Fruit fly (Drosophila melanogaster): Measurements from ENCODE around the gene Afg3l2.

Gene Afg3l2

DNA sequence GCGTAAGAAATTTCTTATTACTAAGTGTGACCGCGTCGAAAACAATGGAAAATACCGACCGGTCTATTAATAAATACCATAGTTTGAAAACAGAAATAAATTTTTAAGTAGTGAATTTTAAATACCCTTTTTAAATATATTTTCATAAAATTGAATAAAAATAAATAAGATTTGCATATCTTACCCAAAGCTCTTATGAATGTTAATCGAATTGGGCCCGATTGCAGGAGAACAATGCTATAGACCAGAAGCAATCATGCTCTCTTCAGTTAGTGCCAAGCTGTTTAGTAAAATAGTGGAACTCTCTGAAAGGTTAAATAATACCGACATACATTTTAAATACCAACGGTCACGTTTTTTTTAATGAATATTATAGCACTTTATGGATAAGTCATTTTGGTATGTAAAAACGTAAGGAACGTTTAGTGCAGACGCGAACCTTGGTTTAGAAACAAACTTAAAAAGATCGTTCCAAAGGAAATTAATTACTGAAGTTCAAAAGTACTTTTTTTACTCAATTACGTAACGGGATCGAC lies at the start of gene Afg3l2 (continued):
- no peak for TF ChIP-seq wek (GFP tag; optimal IDR thresholded peaks at IDR 0.05)
- no peak for TF ChIP-seq Sin3A (optimal IDR thresholded peaks at IDR 0.05)
- peak; percentile 18 for TF ChIP-seq HHEX (GFP tag; optimal IDR thresholded peaks at IDR 0.05)
- TF ChIP-seq shn (GFP tag; optimal IDR thresholded peaks at IDR 0.05), result no peak
- no peak for TF ChIP-seq hkb (optimal IDR thresholded peaks at IDR 0.05)
- peak; percentile 59; the same call in 1 of the 2 replicates for TF ChIP-seq hkb (GFP tag; IDR thresholded peaks at IDR 0.05)
- TF ChIP-seq gt (GFP tag; IDR thresholded peaks at IDR 0.05), result peak; percentile 26; the same call in 1 of the 2 replicates
- TF ChIP-seq tx (GFP tag; optimal IDR thresholded peaks at IDR 0.05), result no peak
- TF ChIP-seq gsb-n (tag; optimal IDR thresholded peaks at IDR 0.05), result peak; percentile 41
- no peak for TF ChIP-seq odd (GFP tag; optimal IDR thresholded peaks at IDR 0.05)
- peak; percentile 63 for TF ChIP-seq croc (GFP tag; conservative IDR thresholded peaks at IDR 0.05)
- TF ChIP-seq CG10209 (GFP tag; optimal IDR thresholded peaks at IDR 0.05), result no peak
- TF ChIP-seq mirr (GFP tag; optimal IDR thresholded peaks at IDR 0.05), result no peak
- peak; percentile 68 for TF ChIP-seq Xbp1 (GFP tag; optimal IDR thresholded peaks at IDR 0.05)
- TF ChIP-seq slbo (GFP tag; IDR thresholded peaks at IDR 0.05), result peak; percentile 67
- TF ChIP-seq otp (GFP tag; IDR thresholded peaks at IDR 0.05), result no peak
- TF ChIP-seq stc (GFP tag; IDR thresholded peaks at IDR 0.05), result peak; percentile 67; the same call in 1 of the 2 replicates
- no peak for TF ChIP-seq CG10462 (GFP tag; optimal IDR thresholded peaks at IDR 0.05)
- TF ChIP-seq Blimp-1 (GFP tag; optimal IDR thresholded peaks at IDR 0.05), result peak; percentile 73
- no peak for TF ChIP-seq prd (optimal IDR thresholded peaks at IDR 0.05)
- peak; percentile 87 for TF ChIP-seq prd (GFP tag; IDR thresholded peaks at IDR 0.05)
- peak; percentile 43; the same call in 1 of the 2 replicates for TF ChIP-seq Taf1 (GFP tag; IDR thresholded peaks at IDR 0.05)
- TF ChIP-seq onecut (GFP tag; IDR thresholded peaks at IDR 0.05), result peak; percentile 23; the same call in 1 of the 2 replicates
- peak; percentile 45 for TF ChIP-seq CG12659 (GFP tag; optimal IDR thresholded peaks at IDR 0.05)
- peak; percentile 28 for TF ChIP-seq az2 (GFP tag; optimal IDR thresholded peaks at IDR 0.05)
- no peak for TF ChIP-seq CG6854 (GFP tag; optimal IDR thresholded peaks at IDR 0.05)
- no peak for TF ChIP-seq Lpt (GFP tag; optimal IDR thresholded peaks at IDR 0.05)
- TF ChIP-seq CG3163 (GFP tag; optimal IDR thresholded peaks at IDR 0.05), result no peak
- peak; percentile 72 for TF ChIP-seq Abd-B (GFP tag; optimal IDR thresholded peaks at IDR 0.05)
- no peak for TF ChIP-seq mld (GFP tag; IDR thresholded peaks at IDR 0.05; ENCODE audit: partially characterized antibody)
- peak; percentile 16 for TF ChIP-seq CG34376 (GFP tag; optimal IDR thresholded peaks at IDR 0.05)
- no peak for TF ChIP-seq tll (GFP tag; optimal IDR thresholded peaks at IDR 0.05)
- TF ChIP-seq Ssrp (tag; optimal IDR thresholded peaks at IDR 0.05), result peak; percentile 51
- no peak for TF ChIP-seq Tbp (GFP tag; optimal IDR thresholded peaks at IDR 0.05)
- TF ChIP-seq CG10654 (GFP tag; optimal IDR thresholded peaks at IDR 0.05), result peak; percentile 72
- no peak for TF ChIP-seq CG31365 (tag; optimal IDR thresholded peaks at IDR 0.05)
- peak; percentile 3 for TF ChIP-seq CG3407 (GFP tag; optimal IDR thresholded peaks at IDR 0.05)
- TF ChIP-seq CG7745 (tag; optimal IDR thresholded peaks at IDR 0.05), result no peak
- no peak for TF ChIP-seq CG11696 (GFP tag; IDR thresholded peaks at IDR 0.05)
- TF ChIP-seq Adf1 (GFP tag; IDR thresholded peaks at IDR 0.05), result no peak
- TF ChIP-seq CG2889 (GFP tag; IDR thresholded peaks at IDR 0.05), result no peak
- TF ChIP-seq ftz-f1 (GFP tag; optimal IDR thresholded peaks at IDR 0.05), result no peak
- no peak for TF ChIP-seq en (GFP tag; optimal IDR thresholded peaks at IDR 0.05)
- no peak for TF ChIP-seq corto (GFP tag; optimal IDR thresholded peaks at IDR 0.05)
- TF ChIP-seq Kr (GFP tag; optimal IDR thresholded peaks at IDR 0.05), result no peak
- peak; percentile 67 for TF ChIP-seq ssp (GFP tag; IDR thresholded peaks at IDR 0.05)
- no peak for TF ChIP-seq CG7271 (tag; optimal IDR thresholded peaks at IDR 0.05)
- no peak for TF ChIP-seq sim (GFP tag; IDR thresholded peaks at IDR 0.05)
- peak; percentile 12 for TF ChIP-seq slp2 (GFP tag; optimal IDR thresholded peaks at IDR 0.05)
- no peak for TF ChIP-seq dan (GFP tag; IDR thresholded peaks at IDR 0.05)
- TF ChIP-seq ewg (GFP tag; optimal IDR thresholded peaks at IDR 0.05), result no peak
- TF ChIP-seq CG11085 (GFP tag; IDR thresholded peaks at IDR 0.05), result peak; percentile 79
